Fruit fly (Drosophila melanogaster) whole organism: ENCODE data around the gene CG10750.

Experiments used
- CG8478 ChIP-seq: fragments of >200 bp; optimal IDR thresholded peaks from 2 replicates; lab custom pipeline; 2018; ENCODE audit warnings: inconsistent platforms
- pan ChIP-seq: fragments of >200 bp; optimal IDR thresholded peaks from 2 replicates; lab custom pipeline; 2017

- TF ChIP-seq CG8478 (lab: Kevin White, UChicago) (no peak), pan (lab: Kevin White, UChicago) (no peak)
Observed at dm6 chr2L:19270686-19271085, 29.4 kb upstream of the CG10750 start.
